Worm (Caenorhabditis elegans): Measurements from ENCODE around the gene ace-1.

The ace-1 gene

ce11 chrX:16366993-16367392 is at the start of gene ace-1:
Gene ace-1, plus strand, starts transcription at chrX:16367293.
- no peak for TF ChIP-seq unc-62 (GFP tag; optimal IDR thresholded peaks at IDR 0.05)

ce11 chrX:16317629-16318028 is 49.5 kb upstream of the ace-1 start, which contains the start of gene T01B4.3:
Gene T01B4.3, minus strand, starts transcription at chrX:16317729.
- no peak for TF ChIP-seq unc-62 (GFP tag; optimal IDR thresholded peaks at IDR 0.05)

- TF ChIP-seq unc-62 (GFP tag; optimal IDR thresholded peaks at IDR 0.05): no peak
Observed at ce11 chrX:16318248-16318647, 48.8 kb upstream of the ace-1 start.

ce11 chrX:16321327-16321726 is 45.8 kb upstream of the ace-1 start:
- TF ChIP-seq unc-62 (GFP tag; optimal IDR thresholded peaks at IDR 0.05): no peak

ce11 chrX:16321864-16322263 is 45.2 kb upstream of the ace-1 start:
- TF ChIP-seq unc-62 (GFP tag; optimal IDR thresholded peaks at IDR 0.05): no peak

ce11 chrX:16324222-16324621 is 42.9 kb upstream of the ace-1 start:
- no peak for TF ChIP-seq unc-62 (GFP tag; optimal IDR thresholded peaks at IDR 0.05)

- no peak for TF ChIP-seq unc-62 (GFP tag; optimal IDR thresholded peaks at IDR 0.05)
Observed at ce11 chrX:16327229-16327628, 39.9 kb upstream of the ace-1 start.

- no peak for TF ChIP-seq unc-62 (GFP tag; optimal IDR thresholded peaks at IDR 0.05)
Observed at ce11 chrX:16328328-16328727, 38.8 kb upstream of the ace-1 start, which contains the start of gene C11G6.2. Gene C11G6.2, plus strand, starts transcription at chrX:16328628.

- no peak for TF ChIP-seq unc-62 (GFP tag; optimal IDR thresholded peaks at IDR 0.05)
Observed at ce11 chrX:16331425-16331824, 35.7 kb upstream of the ace-1 start.

ce11 chrX:16331932-16332485 is 35.1 kb upstream of the ace-1 start, which contains the start of gene taf-3:
Gene taf-3, plus strand, starts transcription at chrX:16332435.
- TF ChIP-seq unc-62 (GFP tag; optimal IDR thresholded peaks at IDR 0.05): no peak

ce11 chrX:16335396-16335795 is 31.7 kb upstream of the ace-1 start:
- no peak for TF ChIP-seq unc-62 (GFP tag; optimal IDR thresholded peaks at IDR 0.05)

- TF ChIP-seq unc-62 (GFP tag; optimal IDR thresholded peaks at IDR 0.05): no peak
Observed at ce11 chrX:16336940-16337339, 30.2 kb upstream of the ace-1 start.

- TF ChIP-seq unc-62 (GFP tag; optimal IDR thresholded peaks at IDR 0.05): no peak
Observed at ce11 chrX:16337399-16337798, 29.7 kb upstream of the ace-1 start.

- TF ChIP-seq unc-62 (GFP tag; optimal IDR thresholded peaks at IDR 0.05): no peak
Observed at ce11 chrX:16339207-16339606, 27.9 kb upstream of the ace-1 start.

- no peak for TF ChIP-seq unc-62 (GFP tag; optimal IDR thresholded peaks at IDR 0.05)
Observed at ce11 chrX:16341838-16342237, 25.3 kb upstream of the ace-1 start.

ce11 chrX:16342256-16342655 is 24.8 kb upstream of the ace-1 start:
- TF ChIP-seq unc-62 (GFP tag; optimal IDR thresholded peaks at IDR 0.05): no peak

ce11 chrX:16343885-16344640 is 23.0 kb upstream of the ace-1 start:
- no peak for TF ChIP-seq unc-62 (GFP tag; optimal IDR thresholded peaks at IDR 0.05)

Measured in whole organism, dauer.